Fruit fly (Drosophila melanogaster): ENCODE results near the gene CG14262.
A peak's percentile ranks its signal among the peaks of the same experiment; 100 is the strongest.

CG14262 gene

dm6 chr3R:27292159-27292880 is 27.1 kb upstream of the CG14262 start, which contains the start of gene CG3348 (continued):
- peak; percentile 42; the same call in 1 of the 2 replicates for TF ChIP-seq Nf-YA (GFP tag; IDR thresholded peaks at IDR 0.05)
- peak; percentile 74 for TF ChIP-seq row (GFP tag; IDR thresholded peaks at IDR 0.05)
- peak; percentile 58 for TF ChIP-seq Xbp1 (GFP tag; optimal IDR thresholded peaks at IDR 0.05)
- no peak for TF ChIP-seq crp (GFP tag; optimal IDR thresholded peaks at IDR 0.05)
- peak; percentile 64 for TF ChIP-seq CG15696 (tag; optimal IDR thresholded peaks at IDR 0.05)
- TF ChIP-seq run (tag; optimal IDR thresholded peaks at IDR 0.05), result no peak
- TF ChIP-seq CG1647 (GFP tag; optimal IDR thresholded peaks at IDR 0.05), result peak; percentile 69
- TF ChIP-seq vfl (GFP tag; optimal IDR thresholded peaks at IDR 0.05), result peak; percentile 66
- TF ChIP-seq CG32767 (GFP tag; IDR thresholded peaks at IDR 0.05), result 0 out of 2 replicates have a peak, but pooled peaks have one; percentile 39
- peak; percentile 77 for TF ChIP-seq CG1233 (GFP tag; optimal IDR thresholded peaks at IDR 0.05)
- peak; percentile 4 for TF ChIP-seq Antp (GFP tag; optimal IDR thresholded peaks at IDR 0.05)
- no peak for TF ChIP-seq psq (GFP tag; optimal IDR thresholded peaks at IDR 0.05)
- peak; percentile 40 to 52 for TF ChIP-seq dpn (GFP tag; optimal IDR thresholded peaks at IDR 0.05)
- no peak for TF ChIP-seq crol (GFP tag; IDR thresholded peaks at IDR 0.05)
- TF ChIP-seq CG6765 (GFP tag; optimal IDR thresholded peaks at IDR 0.05), result peak; percentile 42
- peak; percentile 61 for TF ChIP-seq Asciz (GFP tag; optimal IDR thresholded peaks at IDR 0.05)
- peak; percentile 24; the same call in 1 of the 2 replicates for TF ChIP-seq Rx (GFP tag; IDR thresholded peaks at IDR 0.05)
- peak; percentile 80 for TF ChIP-seq unpg (GFP tag; optimal IDR thresholded peaks at IDR 0.05)
- TF ChIP-seq CG16863 (GFP tag; optimal IDR thresholded peaks at IDR 0.05), result peak; percentile 32
- peak; percentile 16 for TF ChIP-seq CG14965 (GFP tag; optimal IDR thresholded peaks at IDR 0.05; ENCODE audit: borderline replicate concordance)
- TF ChIP-seq bsh (GFP tag; optimal IDR thresholded peaks at IDR 0.05), result peak in 1 of 2 experiments; percentile 69
- TF ChIP-seq Hr51 (GFP tag; optimal IDR thresholded peaks at IDR 0.05), result peak; percentile 19 to 67
- peak; percentile 53; the same call in 1 of the 3 replicates for TF ChIP-seq CG11560 (tag; IDR thresholded peaks at IDR 0.05)
- TF ChIP-seq CG4820 (GFP tag; optimal IDR thresholded peaks at IDR 0.05), result peak; percentile 64
- TF ChIP-seq CG3726 (GFP tag; IDR thresholded peaks at IDR 0.05), result no peak
- peak; percentile 73 for TF ChIP-seq Sox102F (GFP tag; optimal IDR thresholded peaks at IDR 0.05)
- peak; percentile 6 for TF ChIP-seq shn (GFP tag; optimal IDR thresholded peaks at IDR 0.05)
- peak; percentile 39 for TF ChIP-seq CG10654 (GFP tag; optimal IDR thresholded peaks at IDR 0.05)
- TF ChIP-seq eyg (GFP tag; optimal IDR thresholded peaks at IDR 0.05), result peak; percentile 60
- no peak for TF ChIP-seq abd-A (tag; optimal IDR thresholded peaks at IDR 0.05)
- peak; percentile 79 for TF ChIP-seq CG13296 (GFP tag; optimal IDR thresholded peaks at IDR 0.05)
- no peak for TF ChIP-seq fd64A (GFP tag; optimal IDR thresholded peaks at IDR 0.05)
- TF ChIP-seq wek (GFP tag; optimal IDR thresholded peaks at IDR 0.05), result no peak
- TF ChIP-seq Tbp (GFP tag; optimal IDR thresholded peaks at IDR 0.05), result no peak
- peak; percentile 83 for TF ChIP-seq Ada2b (GFP tag; IDR thresholded peaks at IDR 0.05)
- peak; percentile 34 for TF ChIP-seq NK7.1 (GFP tag; optimal IDR thresholded peaks at IDR 0.05)
- peak; percentile 66 for TF ChIP-seq CG11085 (GFP tag; IDR thresholded peaks at IDR 0.05)
- TF ChIP-seq Max (GFP tag; optimal IDR thresholded peaks at IDR 0.05), result peak; percentile 40
- TF ChIP-seq CG10267 (tag; optimal IDR thresholded peaks at IDR 0.05), result peak; percentile 53
- peak; percentile 91 for TF ChIP-seq lab (GFP tag; optimal IDR thresholded peaks at IDR 0.05)
- no peak for TF ChIP-seq Mes4 (GFP tag; optimal IDR thresholded peaks at IDR 0.05)
- no peak for TF ChIP-seq repo (GFP tag; optimal IDR thresholded peaks at IDR 0.05)
- TF ChIP-seq yki (optimal IDR thresholded peaks at IDR 0.05), result no peak
- peak; percentile 65 for TF ChIP-seq Fer2 (tag; optimal IDR thresholded peaks at IDR 0.05)
- peak; percentile 24; the same call in 1 of the 4 replicates for TF ChIP-seq Gug (GFP tag; IDR thresholded peaks at IDR 0.05)
- TF ChIP-seq CG12236 (GFP tag; optimal IDR thresholded peaks at IDR 0.05), result no peak
- peak; percentile 79 for TF ChIP-seq rib (GFP tag; IDR thresholded peaks at IDR 0.05)
- TF ChIP-seq Dp (GFP tag; optimal IDR thresholded peaks at IDR 0.05), result no peak
- 0 out of 3 replicates have a peak, but pooled peaks have one; percentile 22 for TF ChIP-seq CG6175 (GFP tag; IDR thresholded peaks at IDR 0.05)
